Worm (Caenorhabditis elegans) whole organism, L1 larva: Measurements from ENCODE around the gene pqn-94.

Experiments used
- C16A3.4 ChIP-seq: fragments of 150-350 bp; optimal IDR thresholded peaks from 2 replicates; lab custom pipeline; 2014; ENCODE audit warnings: missing biosample characterization, missing genetic modification characterization
- C34B4.2 ChIP-seq: sonication (generic microtip); optimal IDR thresholded peaks from 2 replicates; lab custom pipeline; 2017; ENCODE audit warnings: mild to moderate bottlenecking, missing genetic modification characterization, missing compliant biosample characterization
- F16B12.6 ChIP-seq: fragments of 150-350 bp; optimal IDR thresholded peaks from 2 replicates; lab custom pipeline; 2014; ENCODE audit warnings: missing biosample characterization, missing genetic modification characterization
- aha-1 ChIP-seq: fragments of 150-350 bp; optimal IDR thresholded peaks from 2 replicates; lab custom pipeline; 2014; ENCODE audit warnings: missing biosample characterization, missing genetic modification characterization
- blmp-1 ChIP-seq: fragments of 150-350 bp; optimal IDR thresholded peaks from 2 replicates; lab custom pipeline; 2014; ENCODE audit warnings: missing biosample characterization, missing genetic modification characterization
- ceh-63 ChIP-seq: fragments of 200-800 bp; sonication (Bioruptor generic); optimal IDR thresholded peaks from 2 replicates; lab custom pipeline; 2018; ENCODE audit warnings: mild to moderate bottlenecking, missing genetic modification characterization, missing compliant biosample characterization
- ceh-8 ChIP-seq: fragments of 200-800 bp; sonication (Bioruptor generic); optimal IDR thresholded peaks from 2 replicates; lab custom pipeline; 2018; ENCODE audit warnings: mild to moderate bottlenecking, missing genetic modification characterization, moderate library complexity, missing compliant biosample characterization
- ces-1 ChIP-seq: fragments of 150-350 bp; optimal IDR thresholded peaks from 2 replicates; lab custom pipeline; 2014; ENCODE audit warnings: missing biosample characterization, missing genetic modification reagents, missing genetic modification characterization
- dpl-1 ChIP-seq, 3 experiments: fragments of 150-350 bp in 2 of 3; sonication (generic microtip) in 1 of 3; optimal IDR thresholded peaks; 2 replicates each; lab custom pipeline; 2014 to 2017; ENCODE audit warnings: missing biosample characterization in 3 of 3, missing genetic modification characterization in 3 of 3, missing genetic modification reagents in 3 of 3
- efl-1 ChIP-seq, 4 experiments: fragments of 150-350 bp; optimal IDR thresholded peaks in 3 of 4; peaks in 1 of 4; 1 replicate in 1 of 4; 2 replicates in 3 of 4; lab custom pipeline; 2014; ENCODE audit warnings: missing biosample characterization in 2 of 4, missing genetic modification characterization in 2 of 4, missing genetic modification reagents in 2 of 4
- egl-13 ChIP-seq: sonication (generic microtip); optimal IDR thresholded peaks from 2 replicates; lab custom pipeline; 2016; ENCODE audit warnings: missing genotype, missing genetic modification reagents, missing genetic modification characterization, missing compliant biosample characterization
- egl-27 ChIP-seq, 2 experiments: fragments of 150-350 bp in 1 of 2; sonication (generic microtip); optimal IDR thresholded peaks; 3 replicates each; lab custom pipeline; 2017 to 2018; ENCODE audit warnings: missing biosample characterization in 2 of 2, missing genetic modification characterization in 2 of 2, missing genetic modification reagents in 2 of 2
- elt-2 ChIP-seq: sonication (generic microtip); optimal IDR thresholded peaks from 2 replicates; lab custom pipeline; 2016; ENCODE audit warnings: missing genetic modification characterization, mild to moderate bottlenecking, inconsistent platforms, missing compliant biosample characterization, missing genetic modification reagents
- elt-3 ChIP-seq, 6 experiments: fragments of 150-350 bp in 1 of 6; sonication (generic microtip); optimal IDR thresholded peaks; 2 replicates each; lab custom pipeline; 2017 to 2018; ENCODE audit warnings: missing biosample characterization in 6 of 6, missing genetic modification characterization in 6 of 6, inconsistent platforms in 1 of 6
- ets-5 ChIP-seq: fragments of 200-800 bp; sonication (Bioruptor generic); IDR thresholded peaks from 2 replicates; pipeline ENCODE4 v1.3.6; 2022; ENCODE audit warnings: missing genetic modification characterization, missing compliant biosample characterization
- fos-1 ChIP-seq: fragments of 150-350 bp; optimal IDR thresholded peaks from 2 replicates; lab custom pipeline; 2014; ENCODE audit warnings: missing biosample characterization, missing genetic modification characterization
- hlh-4 ChIP-seq: sonication (generic microtip); optimal IDR thresholded peaks from 2 replicates; lab custom pipeline; 2016; ENCODE audit warnings: mild to moderate bottlenecking, missing genetic modification characterization, missing compliant biosample characterization
- lin-13 ChIP-seq: fragments of 150-350 bp; optimal IDR thresholded peaks from 2 replicates; lab custom pipeline; 2014; ENCODE audit warnings: missing biosample characterization, missing genetic modification reagents, missing genetic modification characterization
- lin-15B ChIP-seq: fragments of 150-350 bp; sonication (generic microtip); optimal IDR thresholded peaks from 3 replicates; lab custom pipeline; 2014; ENCODE audit warnings: missing biosample characterization, missing genetic modification characterization
- lir-3 ChIP-seq: sonication (generic microtip); optimal IDR thresholded peaks from 2 replicates; lab custom pipeline; 2016; ENCODE audit warnings: mild to moderate bottlenecking, missing genetic modification characterization, moderate library complexity, missing compliant biosample characterization; ENCODE audit not compliant: poor library complexity
- mab-9 ChIP-seq: fragments of 200-800 bp; sonication (Bioruptor generic); IDR thresholded peaks from 2 replicates; pipeline ENCODE4 v1.3.6; 2022; ENCODE audit warnings: missing genetic modification reagents, missing genetic modification characterization, missing compliant biosample characterization
- mdl-1 ChIP-seq, 2 experiments: fragments of 150-350 bp; optimal IDR thresholded peaks; 2 replicates each; lab custom pipeline; 2014 to 2017; ENCODE audit warnings: missing biosample characterization in 2 of 2, missing genetic modification characterization in 2 of 2, inconsistent platforms in 1 of 2
- mep-1 ChIP-seq: fragments of 150-350 bp; optimal IDR thresholded peaks from 2 replicates; lab custom pipeline; 2014; ENCODE audit warnings: missing biosample characterization, missing genetic modification characterization
- nhr-11 ChIP-seq: fragments of 150-350 bp; optimal IDR thresholded peaks from 2 replicates; lab custom pipeline; 2014; ENCODE audit warnings: missing biosample characterization, missing genetic modification characterization
- nhr-19 ChIP-seq: fragments of 200-800 bp; sonication (Bioruptor generic); conservative IDR thresholded peaks from 2 replicates; pipeline ENCODE4 v1.3.6; 2022; ENCODE audit warnings: missing genetic modification characterization, missing compliant biosample characterization
- nhr-20 ChIP-seq: sonication (generic microtip); optimal IDR thresholded peaks from 2 replicates; lab custom pipeline; 2016; ENCODE audit warnings: mild to moderate bottlenecking, missing genetic modification characterization, missing compliant biosample characterization
- nhr-47 ChIP-seq: sonication (generic microtip); optimal IDR thresholded peaks from 2 replicates; lab custom pipeline; 2016; ENCODE audit warnings: mild to moderate bottlenecking, missing genetic modification characterization, moderate library complexity, missing compliant biosample characterization
- nhr-71 ChIP-seq: sonication (generic microtip); optimal IDR thresholded peaks from 2 replicates; lab custom pipeline; 2016; ENCODE audit warnings: mild to moderate bottlenecking, missing genetic modification characterization, moderate library complexity, missing compliant biosample characterization
- nhr-77 ChIP-seq: fragments of 150-350 bp; optimal IDR thresholded peaks from 2 replicates; lab custom pipeline; 2014; ENCODE audit warnings: missing biosample characterization, missing genetic modification characterization
- nhr-85 ChIP-seq: sonication (generic microtip); peaks from one replicate; lab custom pipeline; 2016; ENCODE audit warnings: missing genetic modification characterization, inconsistent platforms, missing compliant biosample characterization
- nhr-90 ChIP-seq: sonication (generic microtip); optimal IDR thresholded peaks from 2 replicates; lab custom pipeline; 2016; ENCODE audit warnings: mild to moderate bottlenecking, missing genetic modification characterization, missing compliant biosample characterization; ENCODE audit not compliant: poor library complexity
- pag-3 ChIP-seq: sonication (generic microtip); optimal IDR thresholded peaks from 2 replicates; lab custom pipeline; 2017; ENCODE audit warnings: missing genetic modification characterization, mild to moderate bottlenecking, missing compliant biosample characterization, antibody characterized with exemption, borderline replicate concordance; ENCODE audit not compliant: insufficient read depth
- rnt-1 ChIP-seq: sonication (generic microtip); optimal IDR thresholded peaks from 2 replicates; lab custom pipeline; 2016; ENCODE audit warnings: mild to moderate bottlenecking, missing genetic modification characterization, moderate library complexity, missing compliant biosample characterization
- skn-1 ChIP-seq: fragments of 150-350 bp; optimal IDR thresholded peaks from 2 replicates; lab custom pipeline; 2014; ENCODE audit warnings: missing biosample characterization, missing genetic modification characterization
- snpc-4 ChIP-seq: fragments of 150-350 bp; optimal IDR thresholded peaks from 2 replicates; lab custom pipeline; 2014; ENCODE audit warnings: missing biosample characterization, missing genetic modification characterization
- snu-23 ChIP-seq: sonication (generic microtip); optimal IDR thresholded peaks from 2 replicates; lab custom pipeline; 2016; ENCODE audit warnings: missing genetic modification characterization, missing compliant biosample characterization
- sptf-1 ChIP-seq: fragments of 150-350 bp; optimal IDR thresholded peaks from 2 replicates; lab custom pipeline; 2014; ENCODE audit warnings: missing biosample characterization, missing genetic modification characterization
- sup-37 ChIP-seq: fragments of 200-800 bp; sonication (Bioruptor generic); optimal IDR thresholded peaks from 2 replicates; lab custom pipeline; 2018; ENCODE audit warnings: mild to moderate bottlenecking, missing genetic modification characterization, missing compliant biosample characterization
- swsn-7 ChIP-seq: sonication (generic microtip); optimal IDR thresholded peaks from 2 replicates; lab custom pipeline; 2016; ENCODE audit warnings: missing genetic modification characterization, missing compliant biosample characterization
- tbx-2 ChIP-seq: sonication (generic microtip); optimal IDR thresholded peaks from 2 replicates; lab custom pipeline; 2016; ENCODE audit warnings: missing genetic modification characterization, missing compliant biosample characterization
- tlp-1 ChIP-seq: fragments of 150-350 bp; optimal IDR thresholded peaks from 2 replicates; lab custom pipeline; 2014; ENCODE audit warnings: missing biosample characterization, missing genetic modification characterization
- unc-130 ChIP-seq: fragments of 150-350 bp; optimal IDR thresholded peaks from 2 replicates; lab custom pipeline; 2017; ENCODE audit warnings: missing biosample characterization, missing genetic modification characterization, inconsistent platforms
- vab-15 ChIP-seq: sonication (generic microtip); optimal IDR thresholded peaks from 2 replicates; lab custom pipeline; 2017; ENCODE audit warnings: missing genotype, mild to moderate bottlenecking, missing genetic modification characterization, missing compliant biosample characterization
- xbp-1 ChIP-seq: sonication (generic microtip); optimal IDR thresholded peaks from 2 replicates; lab custom pipeline; 2016; ENCODE audit warnings: missing genetic modification characterization, missing compliant biosample characterization

pqn-94 gene

DNA sequence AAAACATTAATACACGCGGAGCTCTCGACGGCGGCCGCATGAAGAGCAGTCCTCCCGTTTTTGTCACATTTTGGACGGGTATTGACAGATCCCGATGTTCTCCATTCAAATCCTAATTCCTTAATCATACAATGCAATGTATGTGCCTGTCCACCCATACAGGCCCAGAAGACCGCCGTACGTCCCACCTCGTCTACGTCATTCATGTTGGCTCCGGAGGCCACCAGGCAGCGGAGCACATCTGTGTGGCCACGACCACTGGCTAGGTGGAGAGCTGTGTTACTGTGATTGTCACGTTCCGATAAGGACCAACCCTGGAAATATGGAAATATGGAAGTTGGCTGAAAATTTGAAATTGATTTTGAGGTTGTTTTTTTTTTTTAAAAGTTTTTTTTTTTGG lies 3.2 kb upstream of the pqn-94 start:
- TF ChIP-seq efl-1 (optimal IDR thresholded peaks at IDR 0.05; lab: Kevin White, UChicago) (no peak), efl-1 (GFP tag; optimal IDR thresholded peaks at IDR 0.05 in 1 of 2; lab: Kevin White, UChicago) (peak in 1 of 2 experiments; percentile 34), nhr-90 (tag; lab: Kevin White, UChicago) (no peak)

DNA sequence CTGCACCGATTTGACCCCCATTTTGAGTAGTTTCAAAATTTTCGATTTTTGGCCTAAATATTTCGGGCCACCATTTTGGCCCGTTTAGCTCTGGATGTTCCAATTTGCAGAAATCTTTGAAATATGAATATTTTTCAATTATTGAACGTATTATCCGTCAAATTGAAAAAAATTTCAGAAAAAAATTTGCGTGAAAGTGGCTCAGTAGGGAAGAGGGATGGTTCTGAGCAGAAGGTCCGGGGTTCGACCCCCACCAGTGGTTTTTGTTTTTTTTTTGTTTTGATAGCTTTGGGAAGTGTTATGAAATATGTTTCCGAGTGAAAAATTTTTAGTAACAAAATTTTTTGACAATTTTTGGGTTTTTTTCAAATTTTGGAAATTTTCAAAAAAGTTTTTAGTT lies 352 bp downstream of the pqn-94 start:
- TF ChIP-seq nhr-19 (GFP tag; lab: Robert Waterston, UW) (no peak), sptf-1 (no peak), ceh-63 (GFP tag; lab: Kevin White, UChicago) (no peak), vab-15 (tag; lab: Kevin White, UChicago) (no peak), nhr-85 (tag; lab: Kevin White, UChicago) (no peak), hlh-4 (no peak), pag-3 (tag; lab: Kevin White, UChicago) (no peak), efl-1 (optimal IDR thresholded peaks at IDR 0.05; lab: Kevin White, UChicago) (no peak), efl-1 (GFP tag; optimal IDR thresholded peaks at IDR 0.05 in 1 of 2; lab: Kevin White, UChicago) (no peak), aha-1 (tag; lab: Kevin White, UChicago) (no peak), ceh-8 (no peak), snpc-4 (tag; lab: Kevin White, UChicago) (no peak)

DNA sequence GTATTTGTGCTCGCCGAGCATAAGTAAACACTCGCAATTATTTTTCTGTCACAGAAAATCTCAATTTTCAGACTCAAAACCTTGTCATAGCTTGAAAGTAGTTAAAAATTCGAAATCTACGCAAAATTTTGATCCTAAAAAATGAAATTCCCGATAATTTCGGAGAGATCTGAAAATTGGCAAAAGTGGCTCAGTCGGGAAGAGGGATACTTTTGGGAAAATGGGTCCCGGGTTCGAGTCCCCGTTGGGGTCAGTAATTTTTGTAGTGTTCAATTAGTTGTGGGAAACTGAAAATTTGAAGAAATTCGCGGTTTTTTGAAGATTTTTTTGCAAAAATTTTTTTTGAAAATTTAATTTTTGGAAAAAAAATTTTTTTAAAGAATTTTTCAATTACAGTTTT lies 2.7 kb downstream of the pqn-94 start:
- TF ChIP-seq xbp-1 (tag; lab: Kevin White, UChicago) (no peak), blmp-1 (tag; lab: Kevin White, UChicago) (no peak), egl-13 (no peak), sup-37 (GFP tag; lab: Kevin White, UChicago) (no peak), tbx-2 (tag; lab: Kevin White, UChicago) (no peak), efl-1 (optimal IDR thresholded peaks at IDR 0.05; lab: Kevin White, UChicago) (no peak), efl-1 (GFP tag; optimal IDR thresholded peaks at IDR 0.05 in 1 of 2; lab: Kevin White, UChicago) (no peak), mdl-1 (tag; optimal IDR thresholded peaks at IDR 0.05; lab: Kevin White, UChicago) (no peak), ets-5 (GFP tag; lab: Robert Waterston, UW) (no peak), snu-23 (GFP tag; lab: Kevin White, UChicago) (no peak), nhr-47 (tag; lab: Kevin White, UChicago) (no peak)

DNA sequence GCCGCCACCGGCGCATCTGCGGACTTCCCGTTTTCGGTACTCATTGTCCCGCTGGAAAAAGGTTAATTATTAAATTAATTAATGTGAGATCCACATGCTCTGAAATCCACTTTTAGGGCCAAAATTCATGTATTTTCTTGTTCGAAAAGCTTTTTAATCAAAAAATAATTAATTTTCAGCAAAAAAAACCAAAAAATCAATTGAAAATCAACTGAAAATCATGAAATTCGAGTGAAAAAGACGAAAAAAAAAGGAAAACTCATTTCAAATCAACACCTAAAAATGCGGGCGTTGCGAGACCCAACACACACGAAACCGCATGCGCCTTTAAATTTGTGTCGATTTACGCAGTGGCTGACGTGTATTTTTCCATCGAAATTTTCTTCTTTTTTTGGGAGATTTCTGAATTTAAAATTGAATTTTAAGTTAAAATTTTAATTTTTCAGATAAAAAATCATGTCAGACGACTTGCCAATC lies 10.0 kb downstream of the pqn-94 start, which contains the start of the genes prmt-1 and cdkr-3:
prmt-1 (minus strand) TSS at position 51 of the 477 bp plus-strand sequence.
cdkr-3 (plus strand) TSS at position 447 of the 477 bp plus-strand sequence.
- peak; percentile 45 to 74 (median 62) for TF ChIP-seq dpl-1 (GFP tag; optimal IDR thresholded peaks at IDR 0.05; lab: Kevin White, UChicago)
- peak; percentile 35 for TF ChIP-seq unc-130 (tag; lab: Kevin White, UChicago)
- TF ChIP-seq F16B12.6 (tag; lab: Kevin White, UChicago), result peak; percentile 32
- peak; percentile 46 for TF ChIP-seq mep-1 (tag; lab: Kevin White, UChicago)
- TF ChIP-seq xbp-1 (tag; lab: Kevin White, UChicago), result peak; percentile 84
- no peak for TF ChIP-seq nhr-11 (tag; lab: Kevin White, UChicago)
- TF ChIP-seq nhr-71 (tag; lab: Kevin White, UChicago), result peak; percentile 52
- TF ChIP-seq rnt-1 (tag; lab: Kevin White, UChicago), result peak; percentile 77
- TF ChIP-seq mab-9 (GFP tag; lab: Robert Waterston, UW), result no peak
- no peak for TF ChIP-seq aha-1 (tag; lab: Kevin White, UChicago)
- no peak for TF ChIP-seq fos-1
- TF ChIP-seq lin-15B, result no peak
- TF ChIP-seq C34B4.2 (tag; lab: Kevin White, UChicago), result no peak
- TF ChIP-seq elt-2 (tag; lab: Kevin White, UChicago), result no peak
- no peak for TF ChIP-seq nhr-20 (tag; lab: Kevin White, UChicago)
- TF ChIP-seq lir-3 (tag; lab: Kevin White, UChicago), result no peak
- TF ChIP-seq sptf-1, result no peak
- TF ChIP-seq tlp-1, result no peak
- TF ChIP-seq pag-3 (tag; lab: Kevin White, UChicago), result no peak
- no peak for TF ChIP-seq mdl-1 (tag; optimal IDR thresholded peaks at IDR 0.05; lab: Kevin White, UChicago)
- no peak for TF ChIP-seq ces-1 (GFP tag; lab: Kevin White, UChicago)
- no peak for TF ChIP-seq egl-27 (tag; optimal IDR thresholded peaks at IDR 0.05; lab: Kevin White, UChicago)
- peak; percentile 17 for TF ChIP-seq lin-13 (GFP tag; lab: Kevin White, UChicago)
- TF ChIP-seq elt-3 (tag; optimal IDR thresholded peaks at IDR 0.05; lab: Kevin White, UChicago), result peak in 1 of 6 experiments; percentile 48
- TF ChIP-seq nhr-77 (tag; lab: Kevin White, UChicago), result no peak
- TF ChIP-seq ceh-8, result no peak
- TF ChIP-seq C16A3.4, result peak; percentile 45
- TF ChIP-seq skn-1, result peak; percentile 59
- peak; percentile 56 for TF ChIP-seq nhr-85 (tag; lab: Kevin White, UChicago)
- TF ChIP-seq snu-23 (GFP tag; lab: Kevin White, UChicago), result peak; percentile 60
- TF ChIP-seq swsn-7 (tag; lab: Kevin White, UChicago), result peak; percentile 30
